Worm (Caenorhabditis elegans): ENCODE measurements around the gene C28H8.2.

The C28H8.2 gene

DNA sequence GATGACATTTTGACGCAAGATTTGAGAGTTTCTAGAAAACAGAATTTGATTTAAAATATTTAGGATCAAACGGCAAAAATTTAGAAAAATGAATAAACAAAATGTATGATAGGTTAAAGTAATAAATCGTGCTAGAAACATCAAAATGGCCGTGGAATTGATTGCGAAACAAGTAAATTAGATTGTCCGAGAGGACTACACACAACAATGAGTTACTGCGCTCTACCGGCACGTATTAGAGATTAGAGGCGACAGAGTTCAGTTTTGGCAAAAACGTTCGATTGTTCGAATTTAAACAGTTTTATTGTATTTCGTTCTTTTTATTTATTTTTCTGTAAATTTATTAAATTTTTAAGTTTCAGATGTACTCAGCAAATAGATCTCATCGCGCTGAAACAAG, 5.6 kb downstream of the C28H8.2 start, which contains the start of the genes dnc-2 and bcl-7:
Gene dnc-2 (minus strand): TSS at position 33 of the 400 bp plus-strand sequence.
Gene bcl-7 (plus strand): TSS at position 363 of the 400 bp plus-strand sequence.
- no peak for TF ChIP-seq zip-8 (tag; optimal IDR thresholded peaks at IDR 0.05)
- peak; percentile 9 for TF ChIP-seq lin-13 (tag; optimal IDR thresholded peaks at IDR 0.05)
- TF ChIP-seq ham-2 (GFP tag; optimal IDR thresholded peaks at IDR 0.05) = no peak
- no peak for TF ChIP-seq mls-2 (tag; optimal IDR thresholded peaks at IDR 0.05)
- no peak for TF ChIP-seq nhr-12 (tag; optimal IDR thresholded peaks at IDR 0.05)
- TF ChIP-seq snpc-4 (tag; optimal IDR thresholded peaks at IDR 0.05) = no peak
- no peak for TF ChIP-seq unc-120 (tag; optimal IDR thresholded peaks at IDR 0.05; ENCODE audit: poor library complexity, severe bottlenecking)
- TF ChIP-seq unc-39 (tag; optimal IDR thresholded peaks at IDR 0.05) = no peak
- no peak for TF ChIP-seq nhr-2 (tag; optimal IDR thresholded peaks at IDR 0.05)
- no peak for TF ChIP-seq bed-3 (GFP tag; optimal IDR thresholded peaks at IDR 0.05)
- peak; percentile 1 for TF ChIP-seq pha-4 (tag; optimal IDR thresholded peaks at IDR 0.05)
- TF ChIP-seq ceh-43 (GFP tag; optimal IDR thresholded peaks at IDR 0.05) = no peak
- TF ChIP-seq elt-3 (tag; optimal IDR thresholded peaks at IDR 0.05) = no peak
- TF ChIP-seq M03D4.4 (tag; optimal IDR thresholded peaks at IDR 0.05) = no peak
- peak; percentile 4 for TF ChIP-seq mep-1 (tag; optimal IDR thresholded peaks at IDR 0.05)
- no peak for TF ChIP-seq elt-1 (tag; optimal IDR thresholded peaks at IDR 0.05; ENCODE audit: borderline replicate concordance, insufficient read depth)
- no peak for TF ChIP-seq nhr-28 (tag; optimal IDR thresholded peaks at IDR 0.05)
- no peak for TF ChIP-seq blmp-1 (tag; optimal IDR thresholded peaks at IDR 0.05)
- TF ChIP-seq unc-62 (GFP tag; optimal IDR thresholded peaks at IDR 0.05) = no peak
- no peak for TF ChIP-seq nhr-237 (tag; optimal IDR thresholded peaks at IDR 0.05)
- TF ChIP-seq ztf-11 (tag; optimal IDR thresholded peaks at IDR 0.05) = no peak
- peak; percentile 72 for TF ChIP-seq ces-1 (GFP tag; optimal IDR thresholded peaks at IDR 0.05)
- TF ChIP-seq sem-2 (GFP tag; optimal IDR thresholded peaks at IDR 0.05) = no peak
- no peak for TF ChIP-seq sptf-1 (tag; optimal IDR thresholded peaks at IDR 0.05)
- no peak for TF ChIP-seq cnd-1 (tag; optimal IDR thresholded peaks at IDR 0.05)

DNA sequence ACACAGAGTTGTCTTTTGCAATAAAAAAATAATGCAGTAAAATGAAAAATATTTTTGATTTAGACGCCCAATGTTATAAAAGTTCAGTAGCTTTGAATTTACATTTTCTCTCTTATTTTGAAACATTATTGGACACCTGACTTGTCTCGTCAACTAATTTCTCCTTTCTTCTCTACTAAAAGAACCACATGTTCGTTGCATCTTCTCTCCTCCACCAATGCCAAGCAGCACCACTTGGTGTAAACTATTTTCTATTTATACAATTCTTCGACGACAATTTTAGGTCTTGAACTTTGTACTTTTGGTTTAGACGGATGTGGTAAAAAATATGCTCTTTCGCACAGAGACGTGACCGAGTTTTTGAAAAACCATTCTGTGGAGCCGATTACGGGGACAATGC, 10.5 kb downstream of the C28H8.2 start:
- no peak for TF ChIP-seq ceh-43 (GFP tag; optimal IDR thresholded peaks at IDR 0.05)
- peak; percentile 27 for TF ChIP-seq unc-62 (GFP tag; optimal IDR thresholded peaks at IDR 0.05)
- no peak for TF ChIP-seq sem-2 (GFP tag; optimal IDR thresholded peaks at IDR 0.05)
- no peak for TF ChIP-seq nhr-12 (tag; optimal IDR thresholded peaks at IDR 0.05)
- peak; percentile 17 for TF ChIP-seq unc-120 (tag; optimal IDR thresholded peaks at IDR 0.05; ENCODE audit: poor library complexity, severe bottlenecking)
- TF ChIP-seq hlh-1 (tag; optimal IDR thresholded peaks at IDR 0.05) = peak; percentile 95

DNA sequence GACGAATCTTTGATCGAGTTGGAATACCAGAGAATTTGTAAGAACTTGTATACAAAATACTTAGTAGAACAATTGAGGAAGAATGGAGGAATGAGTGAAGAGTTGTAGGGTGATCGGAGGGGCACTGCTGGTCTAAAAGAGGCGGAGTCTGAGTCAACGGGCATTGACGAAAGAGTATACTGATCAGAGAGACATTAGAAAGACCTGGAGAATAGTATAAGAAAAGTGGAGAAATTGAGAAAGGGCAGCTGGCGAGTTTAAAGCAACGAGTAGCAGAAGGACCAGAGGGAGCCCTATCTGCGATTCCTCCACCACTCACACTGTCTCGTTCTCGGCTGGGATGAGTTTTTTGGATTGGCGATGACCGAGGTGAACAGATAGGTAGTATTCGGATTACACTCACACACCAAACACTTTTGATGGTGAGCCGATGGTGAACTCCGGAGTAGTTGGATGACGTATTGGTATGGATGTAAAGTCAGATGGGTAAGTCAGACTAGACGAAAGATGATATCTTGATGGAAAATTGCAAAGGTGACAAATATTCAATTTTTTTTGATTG, 11.4 kb downstream of the C28H8.2 start, which contains the start of gene EGAP1.5:
Gene EGAP1.5 (plus strand): TSS at position 289 of the 562 bp plus-strand sequence.
- TF ChIP-seq ztf-11 (tag; optimal IDR thresholded peaks at IDR 0.05) (no peak), unc-62 (GFP tag; optimal IDR thresholded peaks at IDR 0.05) (peak; percentile 62), unc-120 (tag; optimal IDR thresholded peaks at IDR 0.05; ENCODE audit: poor library complexity, severe bottlenecking) (peak; percentile 81), hlh-1 (tag; optimal IDR thresholded peaks at IDR 0.05) (peak; percentile 97), drap-1 (GFP tag; optimal IDR thresholded peaks at IDR 0.05) (no peak)

DNA sequence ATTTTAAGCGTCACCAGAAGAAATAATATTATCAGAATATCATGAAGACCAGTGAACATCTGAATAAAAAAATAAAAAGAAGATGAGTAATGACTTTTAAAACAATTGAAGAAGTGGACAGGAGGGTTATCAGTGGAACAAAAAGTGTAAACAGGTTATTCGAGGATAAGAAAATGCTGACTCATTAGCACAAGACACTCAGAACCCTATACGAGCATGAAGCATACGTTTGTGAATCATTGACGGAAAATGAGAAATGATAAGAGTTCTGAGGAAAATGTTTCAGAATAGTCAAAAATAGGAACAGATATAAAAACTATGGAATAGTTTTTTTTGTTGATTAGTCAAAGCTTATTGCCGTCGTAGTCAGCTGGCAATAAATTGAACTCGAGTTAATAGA, 12.7 kb downstream of the C28H8.2 start, which contains the start of gene zmp-1:
Gene zmp-1 (minus strand): TSS at position 101 of the 400 bp plus-strand sequence.
- TF ChIP-seq unc-120 (tag; optimal IDR thresholded peaks at IDR 0.05; ENCODE audit: poor library complexity, severe bottlenecking) (no peak), nhr-237 (tag; optimal IDR thresholded peaks at IDR 0.05) (no peak), nhr-28 (tag; optimal IDR thresholded peaks at IDR 0.05) (no peak), drap-1 (GFP tag; optimal IDR thresholded peaks at IDR 0.05) (no peak), ces-1 (GFP tag; optimal IDR thresholded peaks at IDR 0.05) (no peak), lsy-2 (tag; optimal IDR thresholded peaks at IDR 0.05) (no peak), lin-32 (GFP tag; optimal IDR thresholded peaks at IDR 0.05) (no peak), hlh-1 (tag; optimal IDR thresholded peaks at IDR 0.05) (no peak), sptf-1 (tag; optimal IDR thresholded peaks at IDR 0.05) (no peak), mep-1 (tag; optimal IDR thresholded peaks at IDR 0.05) (no peak), nhr-12 (tag; optimal IDR thresholded peaks at IDR 0.05) (no peak), unc-39 (tag; optimal IDR thresholded peaks at IDR 0.05) (no peak), snpc-4 (tag; optimal IDR thresholded peaks at IDR 0.05) (no peak), cnd-1 (tag; optimal IDR thresholded peaks at IDR 0.05) (no peak), tbx-8 (GFP tag; optimal IDR thresholded peaks at IDR 0.05) (no peak), ztf-11 (tag; optimal IDR thresholded peaks at IDR 0.05) (no peak), bed-3 (GFP tag; optimal IDR thresholded peaks at IDR 0.05) (no peak), M03D4.4 (tag; optimal IDR thresholded peaks at IDR 0.05) (no peak), mab-5 (tag; optimal IDR thresholded peaks at IDR 0.05) (no peak), sem-2 (GFP tag; optimal IDR thresholded peaks at IDR 0.05) (no peak)

Measured in whole organism, mixed stage, embryonic.